Fruit fly (Drosophila melanogaster) whole organism, adult: Measurements from ENCODE around the gene CG4660.

ENCODE experiments used
- CG11617 ChIP-seq: fragments of 200-800 bp; sonication (Bioruptor generic); optimal IDR thresholded peaks from 2 replicates; lab custom pipeline; 2017; ENCODE audit warnings: mild to moderate bottlenecking, missing biosample characterization, missing genetic modification reagents, missing genetic modification characterization
- CG12768 ChIP-seq: fragments of 200-800 bp; sonication (Bioruptor generic); optimal IDR thresholded peaks from 2 replicates; lab custom pipeline; 2017; ENCODE audit warnings: missing biosample characterization, missing genetic modification characterization, mild to moderate bottlenecking, moderate library complexity, missing genetic modification reagents
- CG14711 ChIP-seq: fragments of 200-800 bp; sonication (Bioruptor generic); optimal IDR thresholded peaks from 2 replicates; lab custom pipeline; 2018; ENCODE audit warnings: missing biosample characterization, mild to moderate bottlenecking, missing genetic modification characterization, moderate library complexity
- CG1620 ChIP-seq: fragments of 200-800 bp; sonication (Bioruptor generic); optimal IDR thresholded peaks from 2 replicates; lab custom pipeline; 2016; ENCODE audit warnings: missing biosample characterization, missing genetic modification characterization
- CG33017 ChIP-seq: fragments of 200-800 bp; sonication (Bioruptor generic); optimal IDR thresholded peaks from 2 replicates; lab custom pipeline; 2018; ENCODE audit warnings: missing biosample characterization, mild to moderate bottlenecking, missing genetic modification characterization, moderate library complexity
- CG5204 ChIP-seq: fragments of 200-800 bp; sonication (Bioruptor generic); optimal IDR thresholded peaks from 2 replicates; lab custom pipeline; 2016; ENCODE audit warnings: missing biosample characterization, missing genetic modification characterization
- CG7045 ChIP-seq: fragments of 200-800 bp; sonication (Bioruptor generic); optimal IDR thresholded peaks from 2 replicates; lab custom pipeline; 2017; ENCODE audit warnings: missing biosample characterization, mild to moderate bottlenecking, missing genetic modification characterization
- CG7101 ChIP-seq: fragments of 200-800 bp; sonication (Bioruptor generic); optimal IDR thresholded peaks from 2 replicates; lab custom pipeline; 2018; ENCODE audit warnings: missing biosample characterization, mild to moderate bottlenecking, missing genetic modification characterization, moderate library complexity
- Clk ChIP-seq: fragments of 200-800 bp; sonication (Bioruptor generic); optimal IDR thresholded peaks from 2 replicates; lab custom pipeline; 2017; ENCODE audit warnings: missing biosample characterization, missing genetic modification characterization
- Crg-1 ChIP-seq: fragments of 200-800 bp; sonication (Bioruptor generic); optimal IDR thresholded peaks from 2 replicates; lab custom pipeline; 2016; ENCODE audit warnings: missing biosample characterization, missing genetic modification characterization
- Hr96 ChIP-seq: fragments of 200-800 bp; sonication (Bioruptor generic); optimal IDR thresholded peaks from 2 replicates; lab custom pipeline; 2016; ENCODE audit warnings: missing biosample characterization, missing genetic modification characterization
- Mnt ChIP-seq: fragments of 200-800 bp; sonication (Bioruptor generic); optimal IDR thresholded peaks from 2 replicates; lab custom pipeline; 2016; ENCODE audit warnings: missing biosample characterization, mild to moderate bottlenecking, missing genetic modification characterization
- bab1 ChIP-seq: fragments of 200-800 bp; sonication (Bioruptor generic); optimal IDR thresholded peaks from 3 replicates; lab custom pipeline; 2019; ENCODE audit warnings: missing biosample characterization, mild to moderate bottlenecking, missing genetic modification characterization, moderate library complexity
- cic ChIP-seq: fragments of 200-800 bp; sonication (Bioruptor generic); optimal IDR thresholded peaks from 2 replicates; lab custom pipeline; 2017; ENCODE audit warnings: missing biosample characterization, mild to moderate bottlenecking, missing genetic modification characterization, moderate library complexity
- cnc ChIP-seq, 2 experiments: fragments of >200 bp; optimal IDR thresholded peaks; 2 replicates each; lab custom pipeline; 2017
- kay ChIP-seq: fragments of 200-800 bp; sonication (Bioruptor generic); peaks from one replicate; lab custom pipeline; 2016; ENCODE audit warnings: missing biosample characterization, missing genetic modification characterization, borderline replicate concordance
- ovo ChIP-seq: fragments of 200-800 bp; sonication (Bioruptor generic); optimal IDR thresholded peaks from 2 replicates; lab custom pipeline; 2016; ENCODE audit warnings: missing biosample characterization, missing genetic modification characterization
- pad ChIP-seq: fragments of 200-800 bp; sonication (Bioruptor generic); optimal IDR thresholded peaks from 3 replicates; lab custom pipeline; 2017; ENCODE audit warnings: missing biosample characterization, missing genetic modification characterization, mild to moderate bottlenecking, moderate library complexity, missing genetic modification reagents
- tj ChIP-seq: fragments of 200-800 bp; sonication (Bioruptor generic); optimal IDR thresholded peaks from 3 replicates; lab custom pipeline; 2017; ENCODE audit warnings: missing biosample characterization, mild to moderate bottlenecking, missing genetic modification characterization, moderate library complexity
- toe ChIP-seq: fragments of 200-800 bp; sonication (Bioruptor generic); optimal IDR thresholded peaks from 2 replicates; lab custom pipeline; 2016; ENCODE audit warnings: missing biosample characterization, missing genetic modification characterization

CG4660 gene

dm6 chrX:6090809-6091667 is 9.9 kb upstream of the CG4660 start, which contains the start of the genes Nep1 and Mipp2:
Gene Nep1 (plus strand): TSS chrX:6091205.
Gene Mipp2 (minus strand): TSS chrX:6091471.
- TF ChIP-seq Hr96 (peak; percentile 64), CG11617 (peak; percentile 30), CG14711 (tag; lab: Kevin White, UChicago) (peak; percentile 18), CG33017 (tag; lab: Kevin White, UChicago) (no peak), Mnt (GFP tag; lab: Kevin White, UChicago) (peak; percentile 36), pad (GFP tag; lab: Kevin White, UChicago) (no peak), CG1620 (no peak), bab1 (GFP tag; lab: Kevin White, UChicago) (peak; percentile 80), Crg-1 (GFP tag; lab: Kevin White, UChicago) (no peak), kay (GFP tag; lab: Kevin White, UChicago) (no peak), CG12768 (GFP tag; lab: Kevin White, UChicago) (no peak), tj (GFP tag; lab: Kevin White, UChicago) (no peak), cic (no peak), cnc (optimal IDR thresholded peaks at IDR 0.05; lab: Kevin White, UChicago) (no peak), CG5204 (GFP tag; lab: Kevin White, UChicago) (no peak), Clk (GFP tag; lab: Kevin White, UChicago) (no peak), CG7045 (GFP tag; lab: Kevin White, UChicago) (no peak), CG7101 (tag; lab: Kevin White, UChicago) (peak; percentile 46), ovo (peak; percentile 16), toe (GFP tag; lab: Kevin White, UChicago) (no peak)

- TF ChIP-seq CG12768 (GFP tag; lab: Kevin White, UChicago) (peak; percentile 3), pad (GFP tag; lab: Kevin White, UChicago) (no peak), Crg-1 (GFP tag; lab: Kevin White, UChicago) (no peak), Clk (GFP tag; lab: Kevin White, UChicago) (no peak), bab1 (GFP tag; lab: Kevin White, UChicago) (peak; percentile 14), ovo (no peak), kay (GFP tag; lab: Kevin White, UChicago) (no peak), Hr96 (no peak), CG33017 (tag; lab: Kevin White, UChicago) (no peak), tj (GFP tag; lab: Kevin White, UChicago) (no peak), cic (no peak), cnc (optimal IDR thresholded peaks at IDR 0.05; lab: Kevin White, UChicago) (no peak), CG14711 (tag; lab: Kevin White, UChicago) (no peak), CG5204 (GFP tag; lab: Kevin White, UChicago) (no peak), CG7045 (GFP tag; lab: Kevin White, UChicago) (no peak), toe (GFP tag; lab: Kevin White, UChicago) (no peak), CG7101 (tag; lab: Kevin White, UChicago) (no peak), CG1620 (no peak), Mnt (GFP tag; lab: Kevin White, UChicago) (peak; percentile 44), CG11617 (no peak)
These were observed 8.7 kb upstream of the CG4660 start, which contains the start of gene raptor for dm6 chrX:6089679-6090460. Gene raptor (minus strand): TSS chrX:6090201.

dm6 chrX:6077686-6078085 is 3.5 kb downstream of the CG4660 start, which contains the start of gene CG4666:
Gene CG4666 (minus strand): TSS chrX:6077786.
- TF ChIP-seq Crg-1 (GFP tag; lab: Kevin White, UChicago) (no peak), Hr96 (no peak), CG11617 (no peak), Clk (GFP tag; lab: Kevin White, UChicago) (no peak), CG1620 (no peak), bab1 (GFP tag; lab: Kevin White, UChicago) (no peak), CG7101 (tag; lab: Kevin White, UChicago) (no peak), CG14711 (tag; lab: Kevin White, UChicago) (no peak), ovo (no peak), cnc (optimal IDR thresholded peaks at IDR 0.05; lab: Kevin White, UChicago) (no peak), CG7045 (GFP tag; lab: Kevin White, UChicago) (no peak), cic (no peak), pad (GFP tag; lab: Kevin White, UChicago) (no peak), CG12768 (GFP tag; lab: Kevin White, UChicago) (no peak), CG5204 (GFP tag; lab: Kevin White, UChicago) (no peak), CG33017 (tag; lab: Kevin White, UChicago) (no peak)

DNA sequence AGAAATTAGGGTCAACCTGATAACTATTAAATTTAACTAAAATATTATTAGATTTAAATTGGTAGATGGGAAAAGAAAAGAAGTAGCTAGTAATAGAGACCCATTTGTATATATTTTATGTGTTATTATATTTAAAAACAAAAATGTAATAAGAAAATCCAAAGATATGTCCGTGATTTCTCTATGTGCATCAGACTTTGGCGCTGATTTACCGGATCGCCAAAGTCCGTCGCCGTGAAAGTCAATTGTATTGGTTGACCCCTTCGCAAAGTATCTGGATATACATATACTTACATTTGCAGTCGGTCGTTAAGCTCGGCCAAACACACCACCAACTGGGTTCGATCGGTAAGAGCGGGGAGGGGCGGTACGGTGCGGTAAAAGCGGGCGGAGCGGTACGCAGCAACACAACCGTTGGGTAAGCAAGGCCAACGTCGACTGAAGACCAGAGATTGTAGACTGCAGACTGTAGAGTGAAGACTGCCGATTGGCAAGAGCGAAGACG is 4.1 kb downstream of the CG4660 start:
- no peak for TF ChIP-seq Crg-1 (GFP tag; lab: Kevin White, UChicago)
- TF ChIP-seq toe (GFP tag; lab: Kevin White, UChicago) = no peak
- TF ChIP-seq Clk (GFP tag; lab: Kevin White, UChicago) = no peak
- peak; percentile 39 for TF ChIP-seq ovo
- no peak for TF ChIP-seq CG14711 (tag; lab: Kevin White, UChicago)
- TF ChIP-seq CG7101 (tag; lab: Kevin White, UChicago) = peak; percentile 49
- no peak for TF ChIP-seq kay (GFP tag; lab: Kevin White, UChicago)
- peak; percentile 15 for TF ChIP-seq CG5204 (GFP tag; lab: Kevin White, UChicago)
- peak; percentile 61 for TF ChIP-seq CG33017 (tag; lab: Kevin White, UChicago)
- TF ChIP-seq Hr96 = peak; percentile 37
- no peak for TF ChIP-seq CG1620
- no peak for TF ChIP-seq pad (GFP tag; lab: Kevin White, UChicago)
- no peak for TF ChIP-seq cic
- TF ChIP-seq CG11617 = peak; percentile 52
- TF ChIP-seq CG12768 (GFP tag; lab: Kevin White, UChicago) = peak; percentile 78
- TF ChIP-seq tj (GFP tag; lab: Kevin White, UChicago) = peak; percentile 74
- TF ChIP-seq CG7045 (GFP tag; lab: Kevin White, UChicago) = no peak
- peak; percentile 40 for TF ChIP-seq bab1 (GFP tag; lab: Kevin White, UChicago)
- no peak for TF ChIP-seq cnc (optimal IDR thresholded peaks at IDR 0.05; lab: Kevin White, UChicago)
- TF ChIP-seq Mnt (GFP tag; lab: Kevin White, UChicago) = peak; percentile 35
